Worm (Caenorhabditis elegans) whole organism, L3 larva: ENCODE results near the gene col-10.

Experiments
- daf-12 ChIP-seq: fragments of 150-350 bp; optimal IDR thresholded peaks from 2 replicates; lab custom pipeline; 2014; ENCODE audit warnings: missing biosample characterization, missing genetic modification reagents, missing genetic modification characterization
- fos-1 ChIP-seq: fragments of 150-350 bp; optimal IDR thresholded peaks from 2 replicates; lab custom pipeline; 2014; ENCODE audit warnings: missing biosample characterization, missing genetic modification characterization
- nhr-12 ChIP-seq: fragments of 150-350 bp; optimal IDR thresholded peaks from 2 replicates; lab custom pipeline; 2014; ENCODE audit warnings: missing biosample characterization, missing genetic modification characterization
- pqm-1 ChIP-seq: fragments of 150-350 bp; optimal IDR thresholded peaks from 2 replicates; lab custom pipeline; 2017; ENCODE audit warnings: missing biosample characterization, missing genetic modification characterization, inconsistent platforms

ce11 chrV:9207377-9207776 lies 42.3 kb upstream of the col-10 start, which contains the start of gene inx-10:
- TF ChIP-seq pqm-1 (no peak), nhr-12 (tag; lab: Kevin White, UChicago) (no peak), daf-12 (tag; lab: Kevin White, UChicago) (no peak), fos-1 (no peak)
